Worm (Caenorhabditis elegans) whole organism, L2 larva: ENCODE data around the gene srh-255.

Experiments
- C34F6.9 ChIP-seq: fragments of 150-350 bp; optimal IDR thresholded peaks from 2 replicates; lab custom pipeline; 2014; ENCODE audit warnings: missing biosample characterization, missing genetic modification characterization
- R02D3.7 ChIP-seq: fragments of 150-350 bp; optimal IDR thresholded peaks from 2 replicates; lab custom pipeline; 2014; ENCODE audit warnings: missing biosample characterization, missing genetic modification characterization
- Y55F3AM.14 ChIP-seq: fragments of 200-800 bp; sonication (Bioruptor generic); optimal IDR thresholded peaks from 2 replicates; lab custom pipeline; 2018; ENCODE audit warnings: mild to moderate bottlenecking, missing genetic modification characterization, missing compliant biosample characterization
- ZK546.5 ChIP-seq: sonication (generic microtip); optimal IDR thresholded peaks from 2 replicates; lab custom pipeline; 2017; ENCODE audit warnings: missing biosample characterization, missing genetic modification characterization
- aly-2 ChIP-seq: fragments of 150-350 bp; optimal IDR thresholded peaks from 2 replicates; lab custom pipeline; 2014; ENCODE audit warnings: missing biosample characterization, missing genetic modification characterization
- ama-1 ChIP-seq: fragments of 150-350 bp; optimal IDR thresholded peaks from 2 replicates; lab custom pipeline; 2018; ENCODE audit warnings: inconsistent platforms
- blmp-1 ChIP-seq: sonication (generic microtip); optimal IDR thresholded peaks from 2 replicates; lab custom pipeline; 2017; ENCODE audit warnings: missing genetic modification characterization, mild to moderate bottlenecking, missing compliant biosample characterization, antibody characterized with exemption, moderate library complexity; ENCODE audit not compliant: insufficient read depth
- ceh-82 ChIP-seq: fragments of 150-350 bp; optimal IDR thresholded peaks from 2 replicates; lab custom pipeline; 2014; ENCODE audit warnings: missing biosample characterization, missing genetic modification characterization
- dmd-4 ChIP-seq: sonication (generic microtip); optimal IDR thresholded peaks from 2 replicates; lab custom pipeline; 2017; ENCODE audit warnings: missing biosample characterization, missing genetic modification characterization
- egl-27 ChIP-seq: sonication (generic microtip); optimal IDR thresholded peaks from 3 replicates; lab custom pipeline; 2017; ENCODE audit warnings: missing biosample characterization, missing genetic modification reagents, missing genetic modification characterization
- elt-3 ChIP-seq: sonication (generic microtip); optimal IDR thresholded peaks from 2 replicates; lab custom pipeline; 2017; ENCODE audit warnings: missing biosample characterization, missing genetic modification characterization
- fos-1 ChIP-seq: fragments of 150-350 bp; optimal IDR thresholded peaks from 2 replicates; lab custom pipeline; 2014; ENCODE audit warnings: missing biosample characterization, missing genetic modification characterization
- lin-13 ChIP-seq: fragments of 150-350 bp; optimal IDR thresholded peaks from 2 replicates; lab custom pipeline; 2014; ENCODE audit warnings: missing biosample characterization, missing genetic modification reagents, missing genetic modification characterization
- lin-39 ChIP-seq: fragments of 150-350 bp; optimal IDR thresholded peaks from 2 replicates; lab custom pipeline; 2014; ENCODE audit warnings: missing biosample characterization, missing genetic modification reagents, missing genetic modification characterization
- lsy-2 ChIP-seq, 2 experiments: fragments of 150-350 bp in 1 of 2; sonication (generic microtip) in 1 of 2; optimal IDR thresholded peaks; 2 replicates each; lab custom pipeline; 2014 to 2017; ENCODE audit warnings: missing biosample characterization in 2 of 2, missing genetic modification characterization in 2 of 2
- mab-5 ChIP-seq: fragments of 150-350 bp; optimal IDR thresholded peaks from 2 replicates; lab custom pipeline; 2014; ENCODE audit warnings: missing biosample characterization, missing genetic modification characterization
- mbf-1 ChIP-seq: sonication (generic microtip); optimal IDR thresholded peaks from 2 replicates; lab custom pipeline; 2017; ENCODE audit warnings: missing biosample characterization, missing genetic modification characterization
- nhr-11 ChIP-seq: fragments of 150-350 bp; optimal IDR thresholded peaks from 2 replicates; lab custom pipeline; 2014; ENCODE audit warnings: missing biosample characterization, missing genetic modification characterization
- nhr-129 ChIP-seq: fragments of 150-350 bp; optimal IDR thresholded peaks from 2 replicates; lab custom pipeline; 2014; ENCODE audit warnings: missing biosample characterization, missing genetic modification characterization
- nhr-21 ChIP-seq: fragments of 150-350 bp; optimal IDR thresholded peaks from 2 replicates; lab custom pipeline; 2014; ENCODE audit warnings: missing biosample characterization, missing genetic modification characterization
- nhr-23 ChIP-seq: fragments of 150-350 bp; optimal IDR thresholded peaks from 2 replicates; lab custom pipeline; 2014; ENCODE audit warnings: missing biosample characterization, missing genetic modification reagents, missing genetic modification characterization
- nhr-25 ChIP-seq: fragments of 150-350 bp; sonication (generic microtip); optimal IDR thresholded peaks from 3 replicates; lab custom pipeline; 2014; ENCODE audit warnings: missing biosample characterization, missing genetic modification characterization
- nhr-6 ChIP-seq: fragments of 150-350 bp; optimal IDR thresholded peaks from 2 replicates; lab custom pipeline; 2014; ENCODE audit warnings: missing biosample characterization, missing genetic modification characterization
- nhr-77 ChIP-seq: fragments of 150-350 bp; optimal IDR thresholded peaks from 2 replicates; lab custom pipeline; 2014; ENCODE audit warnings: missing biosample characterization, missing genetic modification characterization
- peb-1 ChIP-seq: fragments of 150-350 bp; optimal IDR thresholded peaks from 2 replicates; lab custom pipeline; 2014; ENCODE audit warnings: missing biosample characterization, missing genetic modification characterization
- sem-4 ChIP-seq: fragments of 150-350 bp; optimal IDR thresholded peaks from 2 replicates; lab custom pipeline; 2014; ENCODE audit warnings: missing biosample characterization, missing genetic modification reagents, missing genetic modification characterization
- skn-1 ChIP-seq: sonication (generic microtip); optimal IDR thresholded peaks from 2 replicates; lab custom pipeline; 2017; ENCODE audit warnings: missing biosample characterization, missing genetic modification characterization
- unc-39 ChIP-seq: fragments of 150-350 bp; optimal IDR thresholded peaks from 2 replicates; lab custom pipeline; 2014; ENCODE audit warnings: missing biosample characterization, missing genetic modification characterization
- unc-62 ChIP-seq: fragments of 150-350 bp; optimal IDR thresholded peaks from 2 replicates; lab custom pipeline; 2014; ENCODE audit warnings: missing biosample characterization, missing genetic modification reagents, missing genetic modification characterization
- zag-1 ChIP-seq: fragments of 150-350 bp; optimal IDR thresholded peaks from 2 replicates; lab custom pipeline; 2014; ENCODE audit warnings: missing biosample characterization, missing genetic modification characterization
- ztf-11 ChIP-seq: sonication (generic microtip); optimal IDR thresholded peaks from 2 replicates; lab custom pipeline; 2017; ENCODE audit warnings: missing biosample characterization, missing genetic modification characterization

Gene srh-255

DNA sequence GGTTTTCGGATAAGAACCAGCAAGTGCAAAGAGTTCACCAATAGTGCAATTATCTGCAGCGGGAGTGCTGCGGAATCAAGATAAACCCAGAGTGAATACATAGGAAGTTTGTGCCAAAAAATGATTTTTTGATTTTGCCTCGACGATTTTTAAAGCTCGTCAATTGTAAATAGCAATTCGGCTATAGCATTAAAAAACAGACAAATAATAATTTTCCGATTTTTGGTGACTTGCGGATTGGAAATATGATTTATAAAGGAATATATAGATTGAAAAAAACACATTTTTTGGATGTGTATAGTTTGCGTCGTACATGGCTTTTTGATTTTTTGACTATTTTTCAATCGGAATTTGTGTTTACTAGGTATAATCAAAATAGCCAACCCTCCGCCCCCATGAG lies 15.0 kb downstream of the srh-255 start, which contains the start of gene srw-20:
Gene srw-20, minus strand, starts transcription at position 101 of the 400 bp plus-strand sequence.
- TF ChIP-seq ZK546.5 (no peak), elt-3 (tag; lab: Kevin White, UChicago) (no peak), nhr-23 (no peak), aly-2 (tag; lab: Kevin White, UChicago) (no peak), R02D3.7 (tag; lab: Kevin White, UChicago) (no peak), lsy-2 (tag; optimal IDR thresholded peaks at IDR 0.05; lab: Kevin White, UChicago) (no peak)

- no peak for TF ChIP-seq lin-13
- TF ChIP-seq blmp-1 (tag; lab: Kevin White, UChicago) = no peak
- TF ChIP-seq ceh-82 (tag; lab: Kevin White, UChicago) = no peak
- TF ChIP-seq ztf-11 (tag; lab: Kevin White, UChicago) = no peak
- TF ChIP-seq C34F6.9 (tag; lab: Kevin White, UChicago) = no peak
- TF ChIP-seq dmd-4 (tag; lab: Kevin White, UChicago) = no peak
- TF ChIP-seq sem-4 = no peak
- TF ChIP-seq nhr-11 (tag; lab: Kevin White, UChicago) = no peak
- TF ChIP-seq nhr-6 (tag; lab: Kevin White, UChicago) = no peak
- TF ChIP-seq unc-62 (GFP tag; lab: Kevin White, UChicago) = no peak
- TF ChIP-seq nhr-77 (tag; lab: Kevin White, UChicago) = no peak
- TF ChIP-seq peb-1 (tag; lab: Kevin White, UChicago) = no peak
- no peak for TF ChIP-seq mab-5 (tag; lab: Kevin White, UChicago)
- no peak for TF ChIP-seq ama-1 (lab: Kevin White, UChicago)
- TF ChIP-seq nhr-25 (tag; lab: Kevin White, UChicago) = no peak
Measured at ce11 chrV:17082718-17083117, 17.9 kb downstream of the srh-255 start, which contains the start of gene T05E12.9. Gene T05E12.9 (minus strand): TSS chrV:17082818.

ce11 chrV:17089342-17089741 lies 24.6 kb downstream of the srh-255 start, which contains the start of gene T05E12.6:
Gene T05E12.6 (minus strand): TSS chrV:17089442.
- TF ChIP-seq Y55F3AM.14 (no peak), elt-3 (tag; lab: Kevin White, UChicago) (no peak), lin-39 (no peak), lin-13 (no peak), unc-62 (GFP tag; lab: Kevin White, UChicago) (no peak), skn-1 (tag; lab: Kevin White, UChicago) (no peak), ztf-11 (tag; lab: Kevin White, UChicago) (no peak), fos-1 (no peak), R02D3.7 (tag; lab: Kevin White, UChicago) (no peak)

- TF ChIP-seq fos-1 (peak; percentile 68), nhr-6 (tag; lab: Kevin White, UChicago) (no peak)
Measured at ce11 chrV:17089931-17090429, 25.2 kb downstream of the srh-255 start, which contains the start of gene srh-237. Gene srh-237 (plus strand): TSS chrV:17090379.

- no peak for TF ChIP-seq mbf-1 (tag; lab: Kevin White, UChicago)
- no peak for TF ChIP-seq egl-27 (tag; lab: Kevin White, UChicago)
Measured at ce11 chrV:17092262-17092661, 27.5 kb downstream of the srh-255 start, which contains the start of gene ZK218.1. Gene ZK218.1 (plus strand): TSS chrV:17092562.

DNA sequence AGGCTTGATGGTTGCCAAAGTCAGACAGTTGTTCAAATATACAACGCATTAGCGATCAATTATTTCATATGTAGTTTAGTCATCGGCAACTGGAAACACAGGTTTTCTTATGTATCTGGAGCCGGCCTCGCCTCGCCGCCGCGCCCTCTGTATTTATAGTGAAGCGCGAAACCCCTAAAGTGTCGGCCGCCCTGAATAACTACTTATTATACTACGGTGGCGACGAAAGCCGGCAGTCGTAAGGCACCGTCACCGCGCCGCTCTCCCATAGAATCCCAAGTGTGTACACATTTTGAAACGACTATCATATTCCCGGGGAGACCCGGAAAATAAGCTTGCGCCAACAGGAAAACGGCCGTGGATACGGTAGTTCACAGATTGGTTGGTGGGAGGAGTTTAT lies 29.8 kb downstream of the srh-255 start:
- no peak for TF ChIP-seq nhr-21 (tag; lab: Kevin White, UChicago)
- TF ChIP-seq unc-39 (tag; lab: Kevin White, UChicago) = no peak
- TF ChIP-seq ztf-11 (tag; lab: Kevin White, UChicago) = no peak
- TF ChIP-seq ZK546.5 = no peak
- TF ChIP-seq nhr-129 (tag; lab: Kevin White, UChicago) = no peak
- TF ChIP-seq mbf-1 (tag; lab: Kevin White, UChicago) = no peak
- no peak for TF ChIP-seq ceh-82 (tag; lab: Kevin White, UChicago)
- TF ChIP-seq zag-1 (tag; lab: Kevin White, UChicago) = no peak
- TF ChIP-seq unc-62 (GFP tag; lab: Kevin White, UChicago) = no peak
